Fruit fly (Drosophila melanogaster) whole organism, embryonic: ENCODE data around the gene CG4465.

Source experiments
- CG10321 ChIP-seq: fragments of 200-800 bp; sonication (Bioruptor generic); IDR thresholded peaks from 2 replicates; pipeline ENCODE4 v1.3.6; 2022; ENCODE audit warnings: missing biosample characterization, missing genetic modification characterization
- CG10431 ChIP-seq: fragments of 200-800 bp; sonication (Bioruptor generic); optimal IDR thresholded peaks from 3 replicates; lab custom pipeline; 2018; ENCODE audit warnings: missing biosample characterization, mild to moderate bottlenecking, missing genetic modification characterization
- CG11504 ChIP-seq: fragments of 200-800 bp; sonication (Bioruptor generic); optimal IDR thresholded peaks from 3 replicates; lab custom pipeline; 2019; ENCODE audit warnings: missing biosample characterization, mild to moderate bottlenecking, missing genetic modification characterization, moderate library complexity
- CG11696 ChIP-seq: fragments of 200-800 bp; sonication (Bioruptor generic); IDR thresholded peaks from 2 replicates; pipeline ENCODE4 v1.3.6; 2022; ENCODE audit warnings: missing biosample characterization, missing genetic modification characterization
- CG13287 ChIP-seq: fragments of 200-800 bp; sonication (Bioruptor generic); IDR thresholded peaks from 2 replicates; pipeline ENCODE4 v1.3.6; 2022; ENCODE audit warnings: missing biosample characterization, missing genetic modification characterization; ENCODE audit not compliant: partially characterized antibody
- CG14014 ChIP-seq: fragments of 200-800 bp; sonication (Bioruptor generic); IDR thresholded peaks from 2 replicates; pipeline ENCODE4 v1.3.6; 2022; ENCODE audit warnings: missing biosample characterization, missing genetic modification characterization
- CG17359 ChIP-seq: fragments of 200-800 bp; sonication (Bioruptor generic); optimal IDR thresholded peaks from 3 replicates; lab custom pipeline; 2018; ENCODE audit warnings: missing biosample characterization, mild to moderate bottlenecking, missing genetic modification characterization, moderate library complexity
- CG30431 ChIP-seq: fragments of 200-800 bp; sonication (Bioruptor generic); optimal IDR thresholded peaks from 2 replicates; lab custom pipeline; 2017; ENCODE audit warnings: missing biosample characterization, missing genetic modification characterization
- CG3163 ChIP-seq: fragments of 200-800 bp; sonication (Bioruptor generic); optimal IDR thresholded peaks from 3 replicates; lab custom pipeline; 2016; ENCODE audit warnings: missing biosample characterization, missing genetic modification characterization
- CG33213 ChIP-seq: fragments of 200-800 bp; sonication (Bioruptor generic); optimal IDR thresholded peaks from 3 replicates; lab custom pipeline; 2016; ENCODE audit warnings: missing biosample characterization, missing genetic modification characterization
- CG43689 ChIP-seq: fragments of 200-800 bp; sonication (Bioruptor generic); IDR thresholded peaks from 2 replicates; pipeline ENCODE4 v1.3.6; 2022; ENCODE audit warnings: missing biosample characterization, missing genetic modification characterization
- CG4424 ChIP-seq: fragments of 200-800 bp; sonication (Bioruptor generic); optimal IDR thresholded peaks from 3 replicates; lab custom pipeline; 2016; ENCODE audit warnings: missing biosample characterization, missing genetic modification characterization
- CG4617 ChIP-seq: fragments of 200-800 bp; sonication (Bioruptor generic); optimal IDR thresholded peaks from 3 replicates; lab custom pipeline; 2016; ENCODE audit warnings: missing biosample characterization, missing genetic modification characterization, borderline replicate concordance
- CG6654 ChIP-seq: fragments of 200-800 bp; sonication (Bioruptor generic); optimal IDR thresholded peaks from 2 replicates; lab custom pipeline; 2017; ENCODE audit warnings: missing biosample characterization, mild to moderate bottlenecking, missing genetic modification characterization
- CG6791 ChIP-seq: fragments of 200-800 bp; sonication (Bioruptor generic); IDR thresholded peaks from 3 replicates; pipeline ENCODE4 v1.3.6; 2022; ENCODE audit warnings: missing biosample characterization, missing genetic modification characterization; ENCODE audit not compliant: partially characterized antibody
- CG9876 ChIP-seq: fragments of 200-800 bp; sonication (Bioruptor generic); optimal IDR thresholded peaks from 2 replicates; lab custom pipeline; 2016; ENCODE audit warnings: missing biosample characterization, missing genetic modification characterization
- CHES-1-like ChIP-seq: fragments of 200-800 bp; sonication (Bioruptor generic); optimal IDR thresholded peaks from 2 replicates; lab custom pipeline; 2016; ENCODE audit warnings: missing biosample characterization, missing genetic modification characterization
- D19A ChIP-seq: fragments of 200-800 bp; optimal IDR thresholded peaks from 3 replicates; lab custom pipeline; 2019; ENCODE audit warnings: missing biosample characterization, mild to moderate bottlenecking, missing genetic modification characterization, moderate library complexity
- Dbx ChIP-seq: fragments of 200-800 bp; sonication (Bioruptor generic); IDR thresholded peaks from 3 replicates; pipeline ENCODE4 v1.3.6; 2022; ENCODE audit warnings: missing biosample characterization, missing genetic modification characterization
- Dip2 ChIP-seq: fragments of 200-800 bp; sonication (Bioruptor generic); IDR thresholded peaks from 2 replicates; pipeline ENCODE4 v1.3.6; 2022; ENCODE audit warnings: missing biosample characterization, missing genetic modification characterization
- Dp ChIP-seq: fragments of 200-800 bp; sonication (Bioruptor generic); optimal IDR thresholded peaks from 2 replicates; lab custom pipeline; 2018; ENCODE audit warnings: missing biosample characterization, mild to moderate bottlenecking, missing genetic modification characterization, moderate library complexity
- Hr51 ChIP-seq, 2 experiments: fragments of 200-800 bp; sonication (Bioruptor generic); optimal IDR thresholded peaks; 2 replicates in 1 of 2; 3 replicates in 1 of 2; lab custom pipeline; 2016 to 2018; ENCODE audit warnings: missing biosample characterization in 2 of 2, missing genetic modification characterization in 2 of 2, mild to moderate bottlenecking in 1 of 2, moderate library complexity in 1 of 2
- Hr78 ChIP-seq, 2 experiments: fragments of 200-800 bp in 1 of 2; fragments of >200 bp in 1 of 2; sonication (Bioruptor generic) in 1 of 2; optimal IDR thresholded peaks; 2 replicates each; lab custom pipeline; 2017 to 2019; ENCODE audit warnings: missing biosample characterization in 2 of 2, missing genetic modification characterization in 2 of 2, mild to moderate bottlenecking in 1 of 2, moderate library complexity in 1 of 2
- Hsf ChIP-seq: fragments of 200-800 bp; sonication (Bioruptor generic); optimal IDR thresholded peaks from 3 replicates; lab custom pipeline; 2016; ENCODE audit warnings: missing biosample characterization, missing genetic modification characterization
- Myb ChIP-seq: fragments of 200-800 bp; sonication (Bioruptor generic); optimal IDR thresholded peaks from 2 replicates; lab custom pipeline; 2016; ENCODE audit warnings: missing biosample characterization, missing genetic modification characterization
- Nf-YB ChIP-seq: fragments of 200-800 bp; sonication (Bioruptor generic); optimal IDR thresholded peaks from 3 replicates; lab custom pipeline; 2019; ENCODE audit warnings: missing biosample characterization, mild to moderate bottlenecking, missing genetic modification characterization, moderate library complexity
- Spps ChIP-seq: fragments of 200-800 bp; sonication (Bioruptor generic); optimal IDR thresholded peaks from 2 replicates; lab custom pipeline; 2018; ENCODE audit warnings: missing biosample characterization, mild to moderate bottlenecking, missing genetic modification characterization
- Sry-β ChIP-seq: fragments of 200-800 bp; sonication (Bioruptor generic); optimal IDR thresholded peaks from 2 replicates; lab custom pipeline; 2018; ENCODE audit warnings: missing biosample characterization, mild to moderate bottlenecking, missing genetic modification characterization, moderate library complexity
- Ssrp ChIP-seq: fragments of 200-800 bp; sonication (Bioruptor generic); optimal IDR thresholded peaks from 2 replicates; lab custom pipeline; 2018; ENCODE audit warnings: missing biosample characterization, mild to moderate bottlenecking, missing genetic modification characterization, moderate library complexity
- ac ChIP-seq: fragments of 200-800 bp; sonication (Bioruptor generic); optimal IDR thresholded peaks from 3 replicates; lab custom pipeline; 2017; ENCODE audit warnings: missing biosample characterization, mild to moderate bottlenecking, missing genetic modification characterization
- br ChIP-seq: fragments of >200 bp; optimal IDR thresholded peaks from 2 replicates; lab custom pipeline; 2017
- crc ChIP-seq: fragments of 200-800 bp; sonication (Bioruptor generic); optimal IDR thresholded peaks from 2 replicates; lab custom pipeline; 2016; ENCODE audit warnings: missing biosample characterization, missing genetic modification characterization
- dati ChIP-seq: fragments of 200-800 bp; sonication (Bioruptor generic); IDR thresholded peaks from 2 replicates; pipeline ENCODE4 v1.3.6; 2022; ENCODE audit warnings: missing biosample characterization, missing genetic modification characterization
- dmrt11E ChIP-seq: fragments of 200-800 bp; sonication (Bioruptor generic); optimal IDR thresholded peaks from 3 replicates; lab custom pipeline; 2018; ENCODE audit warnings: missing biosample characterization, mild to moderate bottlenecking, missing genetic modification characterization, moderate library complexity
- emc ChIP-seq: fragments of 200-800 bp; sonication (Bioruptor generic); optimal IDR thresholded peaks from 2 replicates; lab custom pipeline; 2016; ENCODE audit warnings: missing biosample characterization, missing genetic modification characterization
- eyg ChIP-seq: fragments of 200-800 bp; sonication (Bioruptor generic); optimal IDR thresholded peaks from 3 replicates; lab custom pipeline; 2016; ENCODE audit warnings: missing biosample characterization, missing genetic modification characterization
- fd3F ChIP-seq: fragments of 200-800 bp; sonication (Bioruptor generic); optimal IDR thresholded peaks from 2 replicates; lab custom pipeline; 2018; ENCODE audit warnings: missing biosample characterization, mild to moderate bottlenecking, missing genetic modification characterization, moderate library complexity
- jing ChIP-seq: fragments of 200-800 bp; sonication (Bioruptor generic); optimal IDR thresholded peaks from 2 replicates; lab custom pipeline; 2018; ENCODE audit warnings: missing biosample characterization, mild to moderate bottlenecking, missing genetic modification characterization
- klu ChIP-seq: fragments of 200-800 bp; sonication (Bioruptor generic); IDR thresholded peaks from 2 replicates; pipeline ENCODE4 v1.3.6; 2022; ENCODE audit warnings: missing biosample characterization, missing genetic modification characterization
- repo ChIP-seq: fragments of 200-800 bp; sonication (Bioruptor generic); optimal IDR thresholded peaks from 2 replicates; lab custom pipeline; 2016; ENCODE audit warnings: missing biosample characterization, missing genetic modification characterization
- rib ChIP-seq: fragments of 200-800 bp; sonication (Bioruptor generic); IDR thresholded peaks from 2 replicates; pipeline ENCODE4 v1.3.6; 2022; ENCODE audit warnings: missing biosample characterization, missing genetic modification characterization
- ro ChIP-seq: fragments of 200-800 bp; sonication (Bioruptor generic); IDR thresholded peaks from 2 replicates; pipeline ENCODE4 v1.3.6; 2022; ENCODE audit warnings: missing biosample characterization, missing genetic modification characterization
- row ChIP-seq: fragments of 200-800 bp; sonication (Bioruptor generic); IDR thresholded peaks from 3 replicates; pipeline ENCODE4 v1.3.6; 2022; ENCODE audit warnings: missing biosample characterization, missing genetic modification characterization
- scrt ChIP-seq: fragments of 200-800 bp; sonication (Bioruptor generic); optimal IDR thresholded peaks from 2 replicates; lab custom pipeline; 2018; ENCODE audit warnings: missing biosample characterization, mild to moderate bottlenecking, missing genetic modification characterization, moderate library complexity
- sens ChIP-seq: fragments of 200-800 bp; sonication (Bioruptor generic); peaks from one replicate; lab custom pipeline; 2016; ENCODE audit warnings: missing biosample characterization, missing genetic modification characterization
- sim ChIP-seq: fragments of 200-800 bp; sonication (Bioruptor generic); IDR thresholded peaks from 2 replicates; pipeline ENCODE4 v1.3.6; 2022; ENCODE audit warnings: missing biosample characterization, missing genetic modification characterization
- slbo ChIP-seq: fragments of 200-800 bp; sonication (Bioruptor generic); IDR thresholded peaks from 2 replicates; pipeline ENCODE4 v1.3.6; 2022; ENCODE audit warnings: missing biosample characterization, missing genetic modification characterization
- sug ChIP-seq: fragments of 200-800 bp; optimal IDR thresholded peaks from 2 replicates; lab custom pipeline; 2019; ENCODE audit warnings: missing biosample characterization, mild to moderate bottlenecking, missing genetic modification characterization, moderate library complexity
- tap ChIP-seq: fragments of 200-800 bp; optimal IDR thresholded peaks from 3 replicates; lab custom pipeline; 2019; ENCODE audit warnings: missing biosample characterization, mild to moderate bottlenecking, missing genetic modification characterization, moderate library complexity
- tin ChIP-seq: fragments of 200-800 bp; sonication (Bioruptor generic); optimal IDR thresholded peaks from 3 replicates; lab custom pipeline; 2016; ENCODE audit warnings: missing biosample characterization, missing genetic modification characterization
- zen ChIP-seq: fragments of 200-800 bp; sonication (Bioruptor generic); optimal IDR thresholded peaks from 3 replicates; lab custom pipeline; 2018; ENCODE audit warnings: missing biosample characterization, mild to moderate bottlenecking, missing genetic modification characterization, moderate library complexity

CG4465 gene

DNA sequence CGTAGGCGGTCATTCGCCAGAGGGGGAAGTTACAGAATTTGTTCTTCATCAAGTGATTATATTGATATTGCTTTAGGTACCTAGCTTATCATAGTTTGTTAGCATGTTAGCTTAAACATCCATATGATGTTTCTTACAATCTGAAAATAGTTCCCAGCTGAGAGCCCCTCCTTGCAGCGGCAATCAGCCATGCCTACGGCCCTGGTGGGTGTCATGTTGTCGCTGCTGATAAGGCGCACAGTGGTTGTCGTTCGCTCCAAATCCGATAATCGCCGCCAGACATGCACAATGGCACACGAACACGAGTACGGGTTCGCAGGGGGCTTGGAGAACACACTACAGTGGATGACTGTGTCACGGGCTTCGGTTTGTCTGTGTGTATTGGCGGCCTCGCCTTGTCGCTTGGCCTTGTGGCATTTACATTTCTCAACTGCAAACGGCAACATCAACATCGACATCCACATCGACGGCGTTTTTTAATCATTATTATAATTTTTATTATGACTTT lies 11.7 kb downstream of the CG4465 start (continued):
- peak; percentile 38 for TF ChIP-seq D19A (tag; lab: Kevin White, UChicago)
- TF ChIP-seq CG3163 (GFP tag; lab: Kevin White, UChicago) = no peak
- 0 out of 2 replicates have a peak, but pooled peaks have one; percentile 26 for TF ChIP-seq CG10321 (GFP tag; lab: Robert Waterston, UW)
- no peak for TF ChIP-seq CG6654 (GFP tag; lab: Kevin White, UChicago)
- TF ChIP-seq Sry-β (GFP tag; lab: Kevin White, UChicago) = no peak
- peak; percentile 76 for TF ChIP-seq CG11504 (tag; lab: Kevin White, UChicago)
- TF ChIP-seq eyg (GFP tag; lab: Kevin White, UChicago) = peak; percentile 27
- TF ChIP-seq CG11696 = peak; percentile 52; the same call in 1 of the 2 replicates
- TF ChIP-seq rib (GFP tag; lab: Robert Waterston, UW) = peak; percentile 73
- TF ChIP-seq fd3F (GFP tag; lab: Kevin White, UChicago) = peak; percentile 61
- TF ChIP-seq repo (GFP tag; lab: Kevin White, UChicago) = no peak
- TF ChIP-seq klu = peak; percentile 58; the same call in 1 of the 2 replicates
- peak; percentile 62 for TF ChIP-seq CG4424
- peak; percentile 31 for TF ChIP-seq CG4617
- peak; percentile 66 for TF ChIP-seq CHES-1-like (GFP tag; lab: Kevin White, UChicago)
- peak; percentile 90 for TF ChIP-seq slbo
- peak; percentile 85 for TF ChIP-seq CG14014
- peak; percentile 88 for TF ChIP-seq Dbx (GFP tag; lab: Robert Waterston, UW)
- peak; percentile 70 for TF ChIP-seq tap (tag; lab: Kevin White, UChicago)
- no peak for TF ChIP-seq CG13287 (GFP tag; lab: Robert Waterston, UW)
- peak; percentile 41 for TF ChIP-seq zen (tag; lab: Kevin White, UChicago)
- peak; percentile 46 for TF ChIP-seq dmrt11E
- TF ChIP-seq tin (GFP tag; lab: Kevin White, UChicago) = peak; percentile 61
- TF ChIP-seq CG30431 (GFP tag; lab: Kevin White, UChicago) = peak; percentile 54
- 0 out of 2 replicates have a peak, but pooled peaks have one; percentile 10 for TF ChIP-seq dati (GFP tag; lab: Robert Waterston, UW)
- TF ChIP-seq Dip2 (GFP tag; lab: Robert Waterston, UW) = no peak
- no peak for TF ChIP-seq Dp (GFP tag; lab: Kevin White, UChicago)
- TF ChIP-seq sens (GFP tag; lab: Kevin White, UChicago) = peak; percentile 96
- peak; percentile 56 for TF ChIP-seq scrt
- TF ChIP-seq emc (GFP tag; lab: Kevin White, UChicago) = peak; percentile 4
- no peak for TF ChIP-seq br (lab: Kevin White, UChicago)
- TF ChIP-seq CG43689 (GFP tag; lab: Robert Waterston, UW) = no peak
- peak; percentile 63 for TF ChIP-seq jing (GFP tag; lab: Kevin White, UChicago)
- peak; percentile 57 for TF ChIP-seq Nf-YB (GFP tag; lab: Kevin White, UChicago)
- peak; percentile 71 for TF ChIP-seq Myb (GFP tag; lab: Kevin White, UChicago)
- peak; percentile 98 for TF ChIP-seq sug (tag; lab: Kevin White, UChicago)
- TF ChIP-seq sim (GFP tag; lab: Robert Waterston, UW) = peak; percentile 61
- peak; percentile 13 for TF ChIP-seq Spps (tag; lab: Kevin White, UChicago)
- TF ChIP-seq Hr51 (GFP tag; optimal IDR thresholded peaks at IDR 0.05; lab: Kevin White, UChicago) = peak; percentile 72 to 85
- peak; percentile 38; the same call in 1 of the 2 replicates for TF ChIP-seq ro (GFP tag; lab: Robert Waterston, UW)
- TF ChIP-seq row (GFP tag; lab: Robert Waterston, UW) = peak; percentile 94
- peak; percentile 64 for TF ChIP-seq Ssrp (tag; lab: Kevin White, UChicago)
- TF ChIP-seq CG10431 (GFP tag; lab: Kevin White, UChicago) = no peak
- TF ChIP-seq crc (GFP tag; lab: Kevin White, UChicago) = peak; percentile 64
- TF ChIP-seq CG33213 (GFP tag; lab: Kevin White, UChicago) = peak; percentile 7
- TF ChIP-seq CG6791 = no peak
- peak; percentile 81 for TF ChIP-seq Hsf (GFP tag; lab: Kevin White, UChicago)
- peak; percentile 77 for TF ChIP-seq CG17359 (tag; lab: Kevin White, UChicago)
- TF ChIP-seq CG9876 (GFP tag; lab: Kevin White, UChicago) = peak; percentile 56
- peak; percentile 21 for TF ChIP-seq ac
- no peak for TF ChIP-seq Hr78 (GFP tag; optimal IDR thresholded peaks at IDR 0.05; lab: Kevin White, UChicago)
